ENCODE assay signal across 1 fruit fly cellular context in the genomic region with DNA sequence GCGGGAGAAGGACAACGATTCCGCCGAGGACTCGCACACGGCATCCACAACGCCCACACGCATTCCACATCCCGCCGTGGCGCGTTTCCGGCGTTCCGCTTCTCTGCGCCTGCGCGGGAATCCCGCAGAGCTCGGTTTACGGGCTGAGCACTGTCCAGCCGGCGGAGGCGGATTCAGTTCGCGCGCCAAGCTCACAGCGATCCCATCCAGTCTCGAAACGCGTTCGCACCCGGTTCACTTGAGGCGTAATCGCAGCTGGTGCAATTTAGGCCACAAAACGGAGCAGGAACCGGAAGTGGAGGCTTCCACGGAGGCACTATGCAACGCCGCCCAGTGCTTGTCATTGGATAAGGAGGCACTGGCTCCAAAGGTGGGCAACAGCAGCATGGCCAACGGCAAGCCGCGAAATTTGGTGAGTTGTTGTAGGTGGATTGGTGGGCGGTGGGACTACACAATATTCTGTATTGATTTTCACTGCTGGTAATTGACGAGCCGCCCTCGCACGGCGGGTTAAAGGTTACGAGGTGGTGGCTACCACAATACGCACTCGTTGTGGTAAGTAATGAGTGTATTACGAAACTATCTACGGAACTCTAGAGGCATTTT.
TF ChIP-seq lines count a peak whose summit lies in the region.

No protein-coding gene starts in this region.

TF ChIP-seq in whole organism, embryonic, 481 proteins besides CTCF, POLR2A, EP300 and RAD21 (continued from another document):
- TF ChIP-seq CG9797 (GFP tag; optimal IDR thresholded peaks at IDR 0.05; lab: Kevin White, UChicago) (no peak), toy (GFP tag; IDR thresholded peaks at IDR 0.05; lab: Robert Waterston, UW) (no peak), Side (GFP tag; optimal IDR thresholded peaks at IDR 0.05; lab: Kevin White, UChicago) (no peak), Sox102F (GFP tag; optimal IDR thresholded peaks at IDR 0.05; lab: Kevin White, UChicago) (no peak), CG16779 (GFP tag; IDR thresholded peaks at IDR 0.05; lab: Robert Waterston, UW) (peak; percentile 50; the same call in 1 of the 2 replicates), zf30C (GFP tag; optimal IDR thresholded peaks at IDR 0.05; lab: Kevin White, UChicago) (no peak), CG2889 (GFP tag; IDR thresholded peaks at IDR 0.05; lab: Robert Waterston, UW) (no peak), CG30431 (GFP tag; optimal IDR thresholded peaks at IDR 0.05; lab: Kevin White, UChicago) (no peak), NC2α (GFP tag; optimal IDR thresholded peaks at IDR 0.05; lab: Kevin White, UChicago) (no peak), CG17385 (GFP tag; optimal IDR thresholded peaks at IDR 0.05; lab: Kevin White, UChicago) (no peak), CG1792 (GFP tag; optimal IDR thresholded peaks at IDR 0.05; lab: Kevin White, UChicago) (no peak), CG8281 (tag; optimal IDR thresholded peaks at IDR 0.05; lab: Kevin White, UChicago) (no peak), Hr3 (GFP tag; optimal IDR thresholded peaks at IDR 0.05; lab: Kevin White, UChicago) (no peak), CG8924 (tag; optimal IDR thresholded peaks at IDR 0.05; lab: Kevin White, UChicago) (no peak), sc (optimal IDR thresholded peaks at IDR 0.05; lab: Kevin White, UChicago) (no peak), sc (GFP tag; optimal IDR thresholded peaks at IDR 0.05; lab: Kevin White, UChicago) (no peak), Dp (GFP tag; optimal IDR thresholded peaks at IDR 0.05; lab: Kevin White, UChicago) (no peak), Ssrp (tag; optimal IDR thresholded peaks at IDR 0.05; lab: Kevin White, UChicago) (no peak), CG8765 (GFP tag; IDR thresholded peaks at IDR 0.05; lab: Robert Waterston, UW) (no peak), CG7928 (GFP tag; optimal IDR thresholded peaks at IDR 0.05; lab: Kevin White, UChicago) (no peak), Fer1 (GFP tag; optimal IDR thresholded peaks at IDR 0.05; lab: Kevin White, UChicago) (peak; percentile 11), ci (GFP tag; IDR thresholded peaks at IDR 0.05; lab: Robert Waterston, UW) (0 out of 3 replicates have a peak, but pooled peaks have one; percentile 43), CG11247 (GFP tag; IDR thresholded peaks at IDR 0.05; lab: Robert Waterston, UW) (no peak), Gsc (GFP tag; IDR thresholded peaks at IDR 0.05; lab: Robert Waterston, UW) (no peak), CG11398 (GFP tag; optimal IDR thresholded peaks at IDR 0.05; lab: Kevin White, UChicago) (no peak), onecut (GFP tag; IDR thresholded peaks at IDR 0.05; lab: Robert Waterston, UW) (peak; percentile 84), cwo (GFP tag; optimal IDR thresholded peaks at IDR 0.05; lab: Kevin White, UChicago) (no peak), pan (optimal IDR thresholded peaks at IDR 0.05; lab: Kevin White, UChicago) (no peak), pan (GFP tag; optimal IDR thresholded peaks at IDR 0.05 in 1 of 2, IDR thresholded peaks at IDR 0.05 in 1 of 2) (no peak), CG3838 (GFP tag; optimal IDR thresholded peaks at IDR 0.05; lab: Kevin White, UChicago) (no peak), mld (GFP tag; IDR thresholded peaks at IDR 0.05; lab: Robert Waterston, UW; ENCODE audit: partially characterized antibody) (no peak), Dfd (GFP tag; optimal IDR thresholded peaks at IDR 0.05; lab: Kevin White, UChicago) (no peak), CG13123 (GFP tag; optimal IDR thresholded peaks at IDR 0.05; lab: Kevin White, UChicago) (no peak), CG9215 (GFP tag; IDR thresholded peaks at IDR 0.05; lab: Robert Waterston, UW) (no peak), CG4424 (GFP tag; optimal IDR thresholded peaks at IDR 0.05; lab: Kevin White, UChicago) (no peak), schlank (tag; optimal IDR thresholded peaks at IDR 0.05; lab: Kevin White, UChicago) (no peak), btn (GFP tag; optimal IDR thresholded peaks at IDR 0.05; lab: Kevin White, UChicago) (no peak), dmrt99B (tag; optimal IDR thresholded peaks at IDR 0.05; lab: Kevin White, UChicago) (no peak), croc (GFP tag; conservative IDR thresholded peaks at IDR 0.05; lab: Robert Waterston, UW) (no peak), D19A (tag; optimal IDR thresholded peaks at IDR 0.05; lab: Kevin White, UChicago) (no peak), CG9932 (GFP tag; IDR thresholded peaks at IDR 0.05; lab: Robert Waterston, UW) (peak; percentile 23; the same call in 1 of the 2 replicates), CG17359 (tag; optimal IDR thresholded peaks at IDR 0.05; lab: Kevin White, UChicago) (no peak), so (GFP tag; IDR thresholded peaks at IDR 0.05; lab: Robert Waterston, UW) (0 out of 3 replicates have a peak, but pooled peaks have one; percentile 17), mirr (GFP tag; optimal IDR thresholded peaks at IDR 0.05; lab: Kevin White, UChicago) (no peak), CG2712 (tag; optimal IDR thresholded peaks at IDR 0.05; lab: Kevin White, UChicago) (no peak), CG1602 (GFP tag; optimal IDR thresholded peaks at IDR 0.05; lab: Kevin White, UChicago) (no peak), CG14014 (GFP tag; IDR thresholded peaks at IDR 0.05; lab: Robert Waterston, UW) (no peak), bcd (GFP tag; optimal IDR thresholded peaks at IDR 0.05; lab: Kevin White, UChicago) (no peak), Nf-YA (GFP tag; IDR thresholded peaks at IDR 0.05; lab: Robert Waterston, UW) (no peak), stc (GFP tag; IDR thresholded peaks at IDR 0.05; lab: Robert Waterston, UW) (no peak), CG11093 (GFP tag; IDR thresholded peaks at IDR 0.05; lab: Robert Waterston, UW) (no peak), ato (GFP tag; IDR thresholded peaks at IDR 0.05; lab: Robert Waterston, UW; ENCODE audit: partially characterized antibody) (no peak), vvl (GFP tag; IDR thresholded peaks at IDR 0.05; lab: Robert Waterston, UW) (no peak), CG4282 (GFP tag; optimal IDR thresholded peaks at IDR 0.05; lab: Kevin White, UChicago) (no peak), CG17912 (GFP tag; optimal IDR thresholded peaks at IDR 0.05; lab: Kevin White, UChicago) (no peak), CG17612 (GFP tag; IDR thresholded peaks at IDR 0.05; lab: Robert Waterston, UW) (no peak), grau (tag; optimal IDR thresholded peaks at IDR 0.05; lab: Kevin White, UChicago) (no peak), odd (GFP tag; optimal IDR thresholded peaks at IDR 0.05; lab: Kevin White, UChicago) (no peak), CG2199 (GFP tag; IDR thresholded peaks at IDR 0.05; lab: Robert Waterston, UW) (no peak), sisA (GFP tag; IDR thresholded peaks at IDR 0.05; lab: Robert Waterston, UW) (no peak), CG7839 (tag; optimal IDR thresholded peaks at IDR 0.05; lab: Kevin White, UChicago) (no peak)
